Worm (Caenorhabditis elegans) whole organism, midembryonic: ENCODE data around the gene nlp-36.

ENCODE experiments used
- cog-1 ChIP-seq: sonication (generic microtip); optimal IDR thresholded peaks from 2 replicates; lab custom pipeline; 2016; ENCODE audit warnings: missing genetic modification characterization, missing compliant biosample characterization
- flt-1 ChIP-seq: fragments of 200-800 bp; sonication (Bioruptor generic); IDR thresholded peaks from 2 replicates; pipeline ENCODE4 v1.3.6; 2022; ENCODE audit warnings: missing genetic modification characterization, missing compliant biosample characterization
- tab-1 ChIP-seq: fragments of 200-800 bp; sonication (Bioruptor generic); IDR thresholded peaks from 2 replicates; pipeline ENCODE4 v1.3.6; 2022; ENCODE audit warnings: missing genetic modification characterization, missing compliant biosample characterization
- ztf-23 ChIP-seq: fragments of 200-800 bp; sonication (Bioruptor generic); IDR thresholded peaks from 2 replicates; pipeline ENCODE4 v1.3.6; 2022; ENCODE audit warnings: missing genetic modification reagents, missing genetic modification characterization, missing compliant biosample characterization

DNA sequence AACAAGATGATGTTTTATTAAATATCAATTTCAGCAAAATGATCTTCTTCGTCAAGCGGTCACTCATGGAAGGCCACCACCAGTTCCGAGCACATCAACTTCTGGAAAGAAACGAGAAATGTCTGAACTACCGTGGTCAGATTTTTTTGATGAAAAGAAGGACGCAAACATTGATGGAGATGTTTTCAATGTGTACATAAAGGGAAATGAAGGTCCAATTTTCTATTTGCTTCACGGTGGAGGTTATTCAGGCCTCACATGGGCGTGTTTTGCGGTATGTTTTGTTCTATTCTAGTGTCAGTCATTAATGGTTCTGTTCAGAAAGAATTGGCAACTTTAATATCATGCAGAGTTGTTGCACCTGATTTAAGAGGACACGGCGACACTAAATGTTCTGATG, 22.7 kb upstream of the nlp-36 start, which contains the start of gene B0464.6:
- TF ChIP-seq ztf-23 (no peak), tab-1 (GFP tag; lab: Robert Waterston, UW) (no peak), flt-1 (no peak), cog-1 (no peak)
